Worm (Caenorhabditis elegans) whole organism, young adult: ENCODE measurements around the gene srz-94.

ENCODE experiments used
- F49E8.2 ChIP-seq: sonication (generic microtip); optimal IDR thresholded peaks from 3 replicates; lab custom pipeline; 2017; ENCODE audit warnings: missing genetic modification characterization, mild to moderate bottlenecking, missing compliant biosample characterization, antibody characterized with exemption, moderate library complexity; ENCODE audit not compliant: insufficient read depth
- ama-1 ChIP-seq, 3 experiments: fragments of 150-350 bp in 1 of 3; sonication (generic microtip) in 2 of 3; optimal IDR thresholded peaks; 2 replicates each; lab custom pipeline; 2014 to 2018; ENCODE audit warnings: missing biosample characterization in 2 of 3, missing genetic modification characterization in 2 of 3, missing genetic modification reagents in 2 of 3
- hsf-1 ChIP-seq: fragments of 200-800 bp; sonication (Bioruptor generic); IDR thresholded peaks from 2 replicates; pipeline ENCODE4 v1.3.6; 2022; ENCODE audit warnings: missing genetic modification reagents, missing genetic modification characterization, missing compliant biosample characterization
- nfya-1 ChIP-seq: sonication (generic microtip); optimal IDR thresholded peaks from 2 replicates; lab custom pipeline; 2017; ENCODE audit warnings: antibody characterized with exemption, missing compliant biosample characterization, missing genetic modification characterization, borderline replicate concordance; ENCODE audit not compliant: insufficient read depth
- rpc-1 ChIP-seq, 2 experiments: fragments of 150-350 bp in 1 of 2; sonication (generic microtip) in 1 of 2; optimal IDR thresholded peaks; 2 replicates each; lab custom pipeline; 2014 to 2018; ENCODE audit warnings: missing biosample characterization in 1 of 2, missing genetic modification characterization in 1 of 2, missing genetic modification reagents in 1 of 2, missing genotype in 1 of 2
- sdz-38 ChIP-seq: sonication (generic microtip); optimal IDR thresholded peaks from 2 replicates; lab custom pipeline; 2016; ENCODE audit warnings: missing genotype, missing genetic modification characterization, missing compliant biosample characterization
- snpc-1.1 ChIP-seq: sonication (generic microtip); optimal IDR thresholded peaks from 2 replicates; lab custom pipeline; 2017; ENCODE audit warnings: missing genetic modification characterization, mild to moderate bottlenecking, missing compliant biosample characterization, antibody characterized with exemption, moderate library complexity, missing genotype, missing genetic modification reagents; ENCODE audit not compliant: insufficient read depth
- snpc-4 ChIP-seq, 5 experiments: fragments of 150-350 bp in 1 of 5; sonication (generic microtip) in 4 of 5; optimal IDR thresholded peaks; 2 replicates each; lab custom pipeline; 2014 to 2018; ENCODE audit warnings: missing genetic modification characterization in 5 of 5, missing biosample characterization in 3 of 5, antibody characterized with exemption in 2 of 5, mild to moderate bottlenecking in 2 of 5, missing compliant biosample characterization in 2 of 5, missing genotype in 2 of 5, moderate library complexity in 2 of 5, missing genetic modification reagents in 1 of 5
- ztf-22 ChIP-seq: fragments of 200-800 bp; sonication (Bioruptor generic); optimal IDR thresholded peaks from 2 replicates; lab custom pipeline; 2018; ENCODE audit warnings: mild to moderate bottlenecking, missing genetic modification characterization, moderate library complexity, missing compliant biosample characterization

DNA sequence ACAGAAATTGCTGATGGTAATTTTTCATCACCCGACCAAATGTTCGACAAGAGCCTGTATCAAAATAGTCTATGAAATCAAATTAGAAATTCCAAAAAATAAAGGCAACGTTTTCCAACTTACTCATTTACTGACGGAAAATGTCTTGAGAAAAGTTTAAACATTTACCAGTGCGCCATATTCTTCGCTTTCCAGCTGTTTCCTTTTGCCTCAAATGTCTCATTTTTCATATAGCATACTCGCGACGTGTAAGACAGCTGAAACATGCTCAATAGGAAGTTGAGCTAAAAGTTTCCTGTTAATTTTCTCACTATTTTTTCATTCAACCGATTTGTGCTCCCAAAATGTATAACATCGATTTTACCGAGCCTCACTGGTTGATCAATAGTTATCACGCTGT, 24.2 kb upstream of the srz-94 start, which contains the start of gene sri-66:
- no peak for TF ChIP-seq nfya-1 (tag; lab: Kevin White, UChicago)
- TF ChIP-seq ama-1 (optimal IDR thresholded peaks at IDR 0.05; lab: Kevin White, UChicago), result no peak
- TF ChIP-seq ama-1 (GFP tag; optimal IDR thresholded peaks at IDR 0.05; lab: Kevin White, UChicago), result no peak
- TF ChIP-seq hsf-1 (GFP tag; lab: Robert Waterston, UW), result no peak
- TF ChIP-seq sdz-38 (tag; lab: Kevin White, UChicago), result no peak
- TF ChIP-seq ztf-22 (GFP tag; lab: Kevin White, UChicago), result no peak
- TF ChIP-seq rpc-1 (optimal IDR thresholded peaks at IDR 0.05; lab: Kevin White, UChicago), result no peak
- TF ChIP-seq rpc-1 (tag; optimal IDR thresholded peaks at IDR 0.05; lab: Kevin White, UChicago), result no peak
- no peak for TF ChIP-seq snpc-4 (GFP tag; optimal IDR thresholded peaks at IDR 0.05; lab: Kevin White, UChicago)
- TF ChIP-seq snpc-4 (tag; optimal IDR thresholded peaks at IDR 0.05; lab: Kevin White, UChicago), result no peak
- no peak for TF ChIP-seq snpc-1.1 (tag; lab: Kevin White, UChicago)
- no peak for TF ChIP-seq F49E8.2 (tag; lab: Kevin White, UChicago)
